Worm (Caenorhabditis elegans) whole organism, early embryonic: ENCODE data around the gene fbxa-29.
"Not testable (repeated sequence)": the region's sequence is repeated elsewhere in the genome, so short reads cannot be mapped to it uniquely, and the experiment has no call there.

Source experiments
- F13C5.2 ChIP-seq: sonication (generic microtip); optimal IDR thresholded peaks from 2 replicates; lab custom pipeline; 2017; ENCODE audit warnings: mild to moderate bottlenecking, missing genetic modification characterization, inconsistent platforms, missing compliant biosample characterization
- ama-1 ChIP-seq: fragments of 150-350 bp; optimal IDR thresholded peaks from 2 replicates; lab custom pipeline; 2014
- ceh-13 ChIP-seq: fragments of 200-800 bp; sonication (Bioruptor generic); optimal IDR thresholded peaks from 2 replicates; lab custom pipeline; 2018; ENCODE audit warnings: mild to moderate bottlenecking, missing genetic modification characterization, missing compliant biosample characterization
- ets-7 ChIP-seq: sonication (generic microtip); optimal IDR thresholded peaks from 2 replicates; lab custom pipeline; 2016; ENCODE audit warnings: missing genotype, missing genetic modification characterization, missing compliant biosample characterization
- flt-1 ChIP-seq: fragments of 200-800 bp; sonication (Bioruptor generic); IDR thresholded peaks from 2 replicates; pipeline ENCODE4 v1.3.6; 2022; ENCODE audit warnings: missing genetic modification characterization, missing compliant biosample characterization
- hmbx-1 ChIP-seq: sonication (generic microtip); optimal IDR thresholded peaks from 2 replicates; lab custom pipeline; 2016; ENCODE audit warnings: mild to moderate bottlenecking, missing genetic modification characterization, missing compliant biosample characterization
- hnd-1 ChIP-seq: sonication (generic microtip); optimal IDR thresholded peaks from 2 replicates; lab custom pipeline; 2016; ENCODE audit warnings: missing genetic modification characterization, missing compliant biosample characterization
- pes-1 ChIP-seq: fragments of 200-800 bp; sonication (Bioruptor generic); IDR thresholded peaks from 2 replicates; pipeline ENCODE4 v1.3.6; 2022; ENCODE audit warnings: missing genetic modification reagents, missing genetic modification characterization, missing compliant biosample characterization
- sea-1 ChIP-seq: fragments of 200-800 bp; sonication (Bioruptor generic); conservative IDR thresholded peaks from 2 replicates; pipeline ENCODE4 v1.3.6; 2022; ENCODE audit warnings: missing genetic modification characterization, missing compliant biosample characterization
- tbx-11 ChIP-seq: fragments of 200-800 bp; sonication (Bioruptor generic); IDR thresholded peaks from 2 replicates; pipeline ENCODE4 v1.3.6; 2022; ENCODE audit warnings: missing genetic modification characterization, missing compliant biosample characterization
- tra-4 ChIP-seq: sonication (generic microtip); optimal IDR thresholded peaks from 2 replicates; lab custom pipeline; 2017; ENCODE audit warnings: missing genetic modification characterization, missing compliant biosample characterization

DNA sequence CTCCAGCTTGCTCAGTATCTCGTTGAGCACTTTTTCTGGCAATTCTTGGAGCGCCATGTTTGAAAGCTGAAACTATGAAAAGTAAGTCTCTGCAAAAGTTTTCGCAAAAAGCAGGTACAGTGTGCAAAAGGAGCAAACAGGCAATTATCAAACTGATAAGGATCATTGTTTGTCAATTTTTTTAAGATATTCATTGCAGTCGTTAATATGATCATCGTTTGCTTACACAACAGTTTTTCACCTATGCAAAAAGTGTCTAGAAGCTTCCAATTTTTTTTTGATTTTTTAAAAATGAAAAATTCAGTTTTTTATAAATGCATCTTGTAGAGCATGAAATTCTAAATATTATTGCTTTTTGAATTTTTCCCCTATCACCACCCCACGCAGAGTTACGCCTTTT lies 15.1 kb downstream of the fbxa-29 start, which contains the start of gene fbxa-78:
- TF ChIP-seq sea-1 (GFP tag; lab: Robert Waterston, UW); ama-1 (lab: Kevin White, UChicago); tra-4 (tag; lab: Kevin White, UChicago); flt-1 (GFP tag; lab: Robert Waterston, UW); ets-7 (tag; lab: Kevin White, UChicago); tbx-11; hmbx-1; pes-1 (GFP tag; lab: Robert Waterston, UW); ceh-13 (GFP tag; lab: Kevin White, UChicago); hnd-1; F13C5.2 (tag; lab: Kevin White, UChicago): not testable (repeated sequence)
